Worm (Caenorhabditis elegans) whole organism, L4/young adult: ENCODE measurements around the gene dmd-4.

Source experiments
- W03F9.2 ChIP-seq: fragments of 150-350 bp; optimal IDR thresholded peaks from 2 replicates; lab custom pipeline; 2014; ENCODE audit warnings: missing biosample characterization, missing genetic modification characterization
- dao-5 ChIP-seq: sonication (generic microtip); optimal IDR thresholded peaks from 2 replicates; lab custom pipeline; 2016; ENCODE audit warnings: missing genotype, missing genetic modification characterization, moderate library complexity, missing compliant biosample characterization
- him-1 ChIP-seq: sonication (generic microtip); optimal IDR thresholded peaks from 2 replicates; lab custom pipeline; 2016; ENCODE audit warnings: missing genotype, missing genetic modification reagents, missing genetic modification characterization, missing compliant biosample characterization

- TF ChIP-seq him-1 (tag; lab: Kevin White, UChicago) = peak; percentile 25
- TF ChIP-seq dao-5 (tag; lab: Kevin White, UChicago) = no peak
- TF ChIP-seq W03F9.2 = no peak
These were observed 46.2 kb downstream of the dmd-4 start for ce11 chrX:14815412-14815811.
